Fruit fly (Drosophila melanogaster): ENCODE data around the gene CG3987.

Gene CG3987

DNA sequence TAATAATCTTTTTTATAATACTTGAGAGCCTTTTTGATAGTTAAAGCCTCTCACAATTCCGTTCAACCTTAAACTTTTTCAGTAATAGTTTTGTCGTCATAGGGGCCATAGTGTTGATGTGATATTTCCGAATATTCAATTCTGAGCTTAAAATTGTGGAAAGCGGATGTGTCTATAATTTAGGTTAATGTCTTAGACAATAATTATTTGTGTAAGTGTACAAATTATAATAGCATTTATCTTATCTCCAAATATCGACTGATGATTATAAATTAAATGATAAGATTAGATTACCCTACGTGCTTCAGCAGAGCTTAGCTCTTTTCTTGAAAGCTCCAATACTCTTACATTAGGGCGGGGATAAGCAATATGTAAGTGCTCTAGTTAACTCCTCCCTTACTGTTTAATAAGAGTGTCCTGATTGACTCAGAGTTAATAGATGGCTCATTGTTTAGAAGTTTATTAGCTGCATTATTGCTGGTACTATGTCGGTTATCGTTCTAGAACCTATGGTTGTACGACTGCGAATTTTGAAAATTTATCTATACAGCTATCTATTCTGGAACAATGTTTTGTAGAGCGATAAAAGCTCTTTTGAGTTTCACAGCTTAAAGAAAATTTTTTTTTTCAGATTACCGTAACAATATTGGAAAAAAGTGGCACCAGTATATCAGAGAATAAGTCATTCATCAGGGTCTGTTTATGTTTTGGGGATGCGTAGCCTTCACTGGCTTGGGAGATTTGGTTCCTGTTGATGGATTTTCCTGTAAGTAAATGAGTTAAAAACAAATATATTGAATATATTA, 545 bp upstream of the CG3987 start (continued):
- no peak for TF ChIP-seq CG6813 (GFP tag; optimal IDR thresholded peaks at IDR 0.05)
- TF ChIP-seq lov (optimal IDR thresholded peaks at IDR 0.05) = no peak
- no peak for TF ChIP-seq lov (GFP tag; IDR thresholded peaks at IDR 0.05)
- TF ChIP-seq tll (GFP tag; optimal IDR thresholded peaks at IDR 0.05) = no peak
- no peak for TF ChIP-seq Deaf1 (tag; optimal IDR thresholded peaks at IDR 0.05)
- TF ChIP-seq bsh (GFP tag; optimal IDR thresholded peaks at IDR 0.05) = peak in 1 of 2 experiments; percentile 34
- TF ChIP-seq peb (GFP tag; IDR thresholded peaks at IDR 0.05) = no peak
- TF ChIP-seq CG3163 (GFP tag; optimal IDR thresholded peaks at IDR 0.05) = peak; percentile 51
- TF ChIP-seq CG43689 (GFP tag; IDR thresholded peaks at IDR 0.05) = no peak
- TF ChIP-seq CG9437 (GFP tag; optimal IDR thresholded peaks at IDR 0.05) = peak; percentile 59
- TF ChIP-seq hkb (optimal IDR thresholded peaks at IDR 0.05) = no peak
- no peak for TF ChIP-seq hkb (GFP tag; IDR thresholded peaks at IDR 0.05)
- no peak for TF ChIP-seq Scr (GFP tag; IDR thresholded peaks at IDR 0.05; ENCODE audit: partially characterized antibody)
- TF ChIP-seq CG11560 (tag; IDR thresholded peaks at IDR 0.05) = no peak
- TF ChIP-seq CG12155 (GFP tag; optimal IDR thresholded peaks at IDR 0.05) = no peak
- no peak for TF ChIP-seq Gug (GFP tag; IDR thresholded peaks at IDR 0.05)
- peak; percentile 92 for TF ChIP-seq GATAe (GFP tag; conservative IDR thresholded peaks at IDR 0.05)
- TF ChIP-seq grn (GFP tag; optimal IDR thresholded peaks at IDR 0.05) = peak; percentile 37
- TF ChIP-seq CG2202 (tag; optimal IDR thresholded peaks at IDR 0.05) = no peak
- no peak for TF ChIP-seq CG8089 (GFP tag; optimal IDR thresholded peaks at IDR 0.05)
- TF ChIP-seq org-1 (GFP tag; optimal IDR thresholded peaks at IDR 0.05) = peak; percentile 15
- TF ChIP-seq otp (GFP tag; IDR thresholded peaks at IDR 0.05) = no peak

DNA sequence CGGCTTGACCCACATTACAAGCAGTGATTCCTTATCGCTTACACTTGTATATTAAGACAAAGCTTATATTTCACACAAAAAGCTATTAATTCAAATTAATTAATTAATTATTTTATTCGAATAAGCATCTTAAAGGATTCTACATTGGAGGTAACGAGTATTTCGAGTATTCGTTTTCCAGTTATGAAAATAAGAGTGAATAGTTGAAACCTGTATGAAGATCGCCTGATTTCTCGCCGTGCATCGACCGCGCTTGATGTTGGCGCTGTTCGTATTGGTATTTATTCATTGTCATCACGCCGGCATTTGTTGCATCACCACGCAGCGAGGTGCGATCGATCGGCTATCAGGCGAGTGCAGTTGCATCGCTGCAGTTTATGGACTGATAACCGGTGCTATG, 5.7 kb downstream of the CG3987 start:
- no peak for TF ChIP-seq trh (GFP tag; optimal IDR thresholded peaks at IDR 0.05)
- 0 out of 2 replicates have a peak, but pooled peaks have one; percentile 39 for TF ChIP-seq ssp (GFP tag; IDR thresholded peaks at IDR 0.05)
- no peak for TF ChIP-seq Doc2 (GFP tag; IDR thresholded peaks at IDR 0.05)
- no peak for TF ChIP-seq Elba2 (GFP tag; optimal IDR thresholded peaks at IDR 0.05)
- TF ChIP-seq tll (GFP tag; optimal IDR thresholded peaks at IDR 0.05) = no peak
- TF ChIP-seq ro (GFP tag; IDR thresholded peaks at IDR 0.05) = peak; percentile 33; the same call in 1 of the 2 replicates
- TF ChIP-seq Jarid2 (GFP tag; optimal IDR thresholded peaks at IDR 0.05) = no peak
- TF ChIP-seq CG6683 (GFP tag; optimal IDR thresholded peaks at IDR 0.05) = no peak
- no peak for TF ChIP-seq CG7271 (tag; optimal IDR thresholded peaks at IDR 0.05)
- TF ChIP-seq MTF-1 (GFP tag; optimal IDR thresholded peaks at IDR 0.05; ENCODE audit: borderline replicate concordance) = no peak
- TF ChIP-seq lilli (GFP tag; optimal IDR thresholded peaks at IDR 0.05) = peak; percentile 39
- peak; percentile 60 for TF ChIP-seq CG6689 (GFP tag; IDR thresholded peaks at IDR 0.05)
- no peak for TF ChIP-seq CG11723 (GFP tag; optimal IDR thresholded peaks at IDR 0.05)
- TF ChIP-seq CG5180 (GFP tag; optimal IDR thresholded peaks at IDR 0.05) = peak; percentile 58
- no peak for TF ChIP-seq CG9876 (GFP tag; optimal IDR thresholded peaks at IDR 0.05)
- TF ChIP-seq CG13287 (GFP tag; IDR thresholded peaks at IDR 0.05; ENCODE audit: partially characterized antibody) = no peak
- TF ChIP-seq sqz (GFP tag; optimal IDR thresholded peaks at IDR 0.05) = no peak
- no peak for TF ChIP-seq Antp (GFP tag; optimal IDR thresholded peaks at IDR 0.05)
- TF ChIP-seq CG17385 (GFP tag; optimal IDR thresholded peaks at IDR 0.05) = peak; percentile 47
- no peak for TF ChIP-seq kay (GFP tag; optimal IDR thresholded peaks at IDR 0.05)
- no peak for TF ChIP-seq slp2 (GFP tag; optimal IDR thresholded peaks at IDR 0.05)
- peak; percentile 3 for TF ChIP-seq CG8924 (tag; optimal IDR thresholded peaks at IDR 0.05)
- TF ChIP-seq fd102C (GFP tag; optimal IDR thresholded peaks at IDR 0.05) = no peak
- TF ChIP-seq da (GFP tag; optimal IDR thresholded peaks at IDR 0.05) = no peak
- no peak; the same call in 1 of the 2 replicates for TF ChIP-seq seq (GFP tag; IDR thresholded peaks at IDR 0.05)
- peak; percentile 61 for TF ChIP-seq CG10366 (GFP tag; IDR thresholded peaks at IDR 0.05)
- peak; percentile 78 for TF ChIP-seq Drgx (GFP tag; IDR thresholded peaks at IDR 0.05)
- TF ChIP-seq ase (GFP tag; IDR thresholded peaks at IDR 0.05) = peak; percentile 59; the same call in 2 of the 3 replicates
- TF ChIP-seq CG14014 (GFP tag; IDR thresholded peaks at IDR 0.05) = peak; percentile 62
- TF ChIP-seq H15 (GFP tag; IDR thresholded peaks at IDR 0.05) = 0 out of 3 replicates have a peak, but pooled peaks have one; percentile 51

All from whole organism, embryonic.